Worm (Caenorhabditis elegans) whole organism, L3 larva: Measurements from ENCODE around the gene rpc-25.
A peak's percentile ranks its signal among the peaks of the same experiment; 100 is the strongest.

Source experiments
- R02D3.7 ChIP-seq: fragments of 150-350 bp; optimal IDR thresholded peaks from 2 replicates; lab custom pipeline; 2014; ENCODE audit warnings: missing biosample characterization, missing genetic modification characterization
- ZK546.5 ChIP-seq: sonication (generic microtip); optimal IDR thresholded peaks from 2 replicates; lab custom pipeline; 2017; ENCODE audit warnings: missing biosample characterization, missing genetic modification characterization
- aly-2 ChIP-seq: fragments of 150-350 bp; optimal IDR thresholded peaks from 2 replicates; lab custom pipeline; 2014; ENCODE audit warnings: missing biosample characterization, missing genetic modification characterization
- ama-1 ChIP-seq: fragments of 150-350 bp; optimal IDR thresholded peaks from 2 replicates; lab custom pipeline; 2018
- ceh-16 ChIP-seq: sonication (generic microtip); optimal IDR thresholded peaks from 2 replicates; lab custom pipeline; 2017; ENCODE audit warnings: missing biosample characterization, missing genetic modification characterization
- ceh-28 ChIP-seq: fragments of 150-350 bp; optimal IDR thresholded peaks from 2 replicates; lab custom pipeline; 2014; ENCODE audit warnings: missing biosample characterization, missing genetic modification reagents, missing genetic modification characterization
- ceh-82 ChIP-seq: fragments of 150-350 bp; optimal IDR thresholded peaks from 2 replicates; lab custom pipeline; 2014; ENCODE audit warnings: missing biosample characterization, missing genetic modification characterization
- daf-12 ChIP-seq: fragments of 150-350 bp; optimal IDR thresholded peaks from 2 replicates; lab custom pipeline; 2014; ENCODE audit warnings: missing biosample characterization, missing genetic modification reagents, missing genetic modification characterization
- egl-27 ChIP-seq: sonication (generic microtip); optimal IDR thresholded peaks from 4 replicates; lab custom pipeline; 2017; ENCODE audit warnings: missing biosample characterization, missing genetic modification reagents, missing genetic modification characterization
- egl-5 ChIP-seq: fragments of 150-350 bp; optimal IDR thresholded peaks from 2 replicates; lab custom pipeline; 2017; ENCODE audit warnings: missing biosample characterization, missing genetic modification reagents, missing genetic modification characterization, inconsistent platforms
- elt-1 ChIP-seq: fragments of 150-350 bp; optimal IDR thresholded peaks from 2 replicates; lab custom pipeline; 2014; ENCODE audit warnings: missing biosample characterization, missing genetic modification characterization
- elt-2 ChIP-seq: sonication (generic microtip); optimal IDR thresholded peaks from 2 replicates; lab custom pipeline; 2016; ENCODE audit warnings: missing genetic modification reagents, mild to moderate bottlenecking, missing genetic modification characterization, missing compliant biosample characterization
- elt-3 ChIP-seq, 3 experiments: fragments of 150-350 bp in 1 of 3; sonication (generic microtip) in 2 of 3; optimal IDR thresholded peaks; 2 replicates in 2 of 3; 4 replicates in 1 of 3; lab custom pipeline; 2014 to 2017; ENCODE audit warnings: missing biosample characterization in 3 of 3, missing genetic modification characterization in 3 of 3
- eor-1 ChIP-seq, 2 experiments: fragments of 150-350 bp; optimal IDR thresholded peaks; 2 replicates each; lab custom pipeline; 2014 to 2018; ENCODE audit warnings: missing biosample characterization in 2 of 2, missing genetic modification characterization in 2 of 2
- fkh-10 ChIP-seq: sonication (generic microtip); optimal IDR thresholded peaks from 2 replicates; lab custom pipeline; 2017; ENCODE audit warnings: missing biosample characterization, missing genetic modification reagents, missing genetic modification characterization
- fkh-2 ChIP-seq: fragments of 150-350 bp; optimal IDR thresholded peaks from 2 replicates; lab custom pipeline; 2014; ENCODE audit warnings: missing biosample characterization, missing genetic modification reagents, missing genetic modification characterization
- fos-1 ChIP-seq: fragments of 150-350 bp; optimal IDR thresholded peaks from 2 replicates; lab custom pipeline; 2014; ENCODE audit warnings: missing biosample characterization, missing genetic modification characterization
- hmg-11 ChIP-seq: sonication (generic microtip); optimal IDR thresholded peaks from 2 replicates; lab custom pipeline; 2016; ENCODE audit warnings: missing genetic modification characterization, missing compliant biosample characterization
- lin-15B ChIP-seq: fragments of 150-350 bp; optimal IDR thresholded peaks from 2 replicates; lab custom pipeline; 2014; ENCODE audit warnings: missing biosample characterization, missing genetic modification characterization
- lin-39 ChIP-seq: fragments of 150-350 bp; optimal IDR thresholded peaks from 2 replicates; lab custom pipeline; 2018; ENCODE audit warnings: missing biosample characterization, missing genetic modification reagents, missing genetic modification characterization
- lsy-12 ChIP-seq: sonication (generic microtip); optimal IDR thresholded peaks from 2 replicates; lab custom pipeline; 2016; ENCODE audit warnings: mild to moderate bottlenecking, missing genetic modification characterization, missing compliant biosample characterization
- mdl-1 ChIP-seq: fragments of 150-350 bp; optimal IDR thresholded peaks from 2 replicates; lab custom pipeline; 2014; ENCODE audit warnings: missing biosample characterization, missing genetic modification characterization
- mml-1 ChIP-seq: fragments of 150-350 bp; sonication (generic microtip); optimal IDR thresholded peaks from 3 replicates; lab custom pipeline; 2014; ENCODE audit warnings: missing biosample characterization, missing genetic modification characterization
- nfya-1 ChIP-seq: sonication (generic microtip); optimal IDR thresholded peaks from 2 replicates; lab custom pipeline; 2017; ENCODE audit warnings: missing genetic modification characterization, mild to moderate bottlenecking, missing compliant biosample characterization, antibody characterized with exemption, moderate library complexity; ENCODE audit not compliant: insufficient read depth
- nhr-11 ChIP-seq: fragments of 150-350 bp; optimal IDR thresholded peaks from 2 replicates; lab custom pipeline; 2014; ENCODE audit warnings: missing biosample characterization, missing genetic modification characterization
- nhr-23 ChIP-seq: fragments of 150-350 bp; optimal IDR thresholded peaks from 2 replicates; lab custom pipeline; 2014; ENCODE audit warnings: missing biosample characterization, missing genetic modification reagents, missing genetic modification characterization
- nhr-237 ChIP-seq: fragments of 150-350 bp; optimal IDR thresholded peaks from 2 replicates; lab custom pipeline; 2014; ENCODE audit warnings: missing biosample characterization, missing genetic modification characterization
- nhr-25 ChIP-seq: sonication (generic microtip); optimal IDR thresholded peaks from 2 replicates; lab custom pipeline; 2017; ENCODE audit warnings: missing biosample characterization, missing genetic modification characterization
- nhr-28 ChIP-seq: fragments of 150-350 bp; optimal IDR thresholded peaks from 2 replicates; lab custom pipeline; 2014; ENCODE audit warnings: missing biosample characterization, missing genetic modification characterization
- nhr-43 ChIP-seq: sonication (generic microtip); optimal IDR thresholded peaks from 2 replicates; lab custom pipeline; 2016; ENCODE audit warnings: mild to moderate bottlenecking, missing genetic modification characterization, missing compliant biosample characterization; ENCODE audit not compliant: poor library complexity, severe bottlenecking
- nhr-67 ChIP-seq: fragments of 150-350 bp; optimal IDR thresholded peaks from 2 replicates; lab custom pipeline; 2014; ENCODE audit warnings: missing biosample characterization, missing genetic modification characterization
- nhr-76 ChIP-seq: fragments of 150-350 bp; sonication (generic microtip); optimal IDR thresholded peaks from 5 replicates; lab custom pipeline; 2014; ENCODE audit warnings: missing biosample characterization, missing genetic modification characterization
- pha-4 ChIP-seq: fragments of 150-350 bp; optimal IDR thresholded peaks from 2 replicates; lab custom pipeline; 2014; ENCODE audit warnings: missing biosample characterization, missing genetic modification reagents, missing genetic modification characterization
- pqm-1 ChIP-seq: fragments of 150-350 bp; optimal IDR thresholded peaks from 2 replicates; lab custom pipeline; 2017; ENCODE audit warnings: missing biosample characterization, missing genetic modification characterization, inconsistent platforms
- sea-2 ChIP-seq: fragments of 150-350 bp; sonication (generic microtip); optimal IDR thresholded peaks from 4 replicates; lab custom pipeline; 2014; ENCODE audit warnings: missing biosample characterization, missing genetic modification reagents, missing genetic modification characterization
- skn-1 ChIP-seq: fragments of 150-350 bp; optimal IDR thresholded peaks from 2 replicates; lab custom pipeline; 2014; ENCODE audit warnings: missing biosample characterization, missing genetic modification characterization
- snpc-4 ChIP-seq: fragments of 150-350 bp; optimal IDR thresholded peaks from 2 replicates; lab custom pipeline; 2014; ENCODE audit warnings: missing biosample characterization, missing genetic modification characterization
- tbx-2 ChIP-seq: sonication (generic microtip); optimal IDR thresholded peaks from 2 replicates; lab custom pipeline; 2016; ENCODE audit warnings: mild to moderate bottlenecking, missing genetic modification characterization, missing compliant biosample characterization
- unc-39 ChIP-seq: sonication (generic microtip); optimal IDR thresholded peaks from 4 replicates; lab custom pipeline; 2017; ENCODE audit warnings: missing biosample characterization, missing genetic modification characterization
- unc-62 ChIP-seq: fragments of 150-350 bp; sonication (generic microtip); optimal IDR thresholded peaks from 4 replicates; lab custom pipeline; 2014; ENCODE audit warnings: missing biosample characterization, missing genetic modification reagents, missing genetic modification characterization
- zag-1 ChIP-seq: fragments of 150-350 bp; optimal IDR thresholded peaks from 2 replicates; lab custom pipeline; 2014; ENCODE audit warnings: missing biosample characterization, missing genetic modification characterization
- ztf-11 ChIP-seq: fragments of 150-350 bp; optimal IDR thresholded peaks from 2 replicates; lab custom pipeline; 2014; ENCODE audit warnings: missing biosample characterization, missing genetic modification characterization

Gene rpc-25

ce11 chrV:10174632-10175075, 31.7 kb downstream of the rpc-25 start:
- TF ChIP-seq nhr-23 (tag; lab: Kevin White, UChicago) (no peak), egl-5 (tag; lab: Kevin White, UChicago) (peak; percentile 36), lsy-12 (tag; lab: Kevin White, UChicago) (peak; percentile 57), mml-1 (tag; lab: Kevin White, UChicago) (no peak), egl-27 (tag; lab: Kevin White, UChicago) (no peak), pha-4 (tag; lab: Kevin White, UChicago) (no peak), ceh-82 (tag; lab: Kevin White, UChicago) (no peak), elt-1 (tag; lab: Kevin White, UChicago) (peak; percentile 55), elt-3 (tag; optimal IDR thresholded peaks at IDR 0.05; lab: Kevin White, UChicago) (no peak), nhr-43 (tag; lab: Kevin White, UChicago) (no peak), fkh-10 (GFP tag; lab: Kevin White, UChicago) (peak; percentile 95), snpc-4 (peak; percentile 35), fos-1 (tag; lab: Kevin White, UChicago) (no peak), ceh-16 (no peak), nfya-1 (peak; percentile 98), daf-12 (tag; lab: Kevin White, UChicago) (no peak), mdl-1 (peak; percentile 10), tbx-2 (tag; lab: Kevin White, UChicago) (peak; percentile 72), nhr-28 (tag; lab: Kevin White, UChicago) (no peak), nhr-67 (tag; lab: Kevin White, UChicago) (no peak), unc-62 (GFP tag; lab: Kevin White, UChicago) (peak; percentile 66), pqm-1 (no peak), fkh-2 (tag; lab: Kevin White, UChicago) (no peak), ztf-11 (tag; lab: Kevin White, UChicago) (no peak), lin-15B (tag; lab: Kevin White, UChicago) (peak; percentile 47), zag-1 (tag; lab: Kevin White, UChicago) (peak; percentile 69), elt-2 (tag; lab: Kevin White, UChicago) (no peak), aly-2 (tag; lab: Kevin White, UChicago) (no peak), sea-2 (GFP tag; lab: Kevin White, UChicago) (peak; percentile 60), nhr-25 (tag; lab: Kevin White, UChicago) (no peak), lin-39 (tag; lab: Kevin White, UChicago) (peak; percentile 85), eor-1 (tag; optimal IDR thresholded peaks at IDR 0.05; lab: Kevin White, UChicago) (no peak), hmg-11 (tag; lab: Kevin White, UChicago) (peak; percentile 91), skn-1 (no peak), nhr-11 (tag; lab: Kevin White, UChicago) (peak; percentile 79), ceh-28 (tag; lab: Kevin White, UChicago) (peak; percentile 88), nhr-76 (no peak)

DNA sequence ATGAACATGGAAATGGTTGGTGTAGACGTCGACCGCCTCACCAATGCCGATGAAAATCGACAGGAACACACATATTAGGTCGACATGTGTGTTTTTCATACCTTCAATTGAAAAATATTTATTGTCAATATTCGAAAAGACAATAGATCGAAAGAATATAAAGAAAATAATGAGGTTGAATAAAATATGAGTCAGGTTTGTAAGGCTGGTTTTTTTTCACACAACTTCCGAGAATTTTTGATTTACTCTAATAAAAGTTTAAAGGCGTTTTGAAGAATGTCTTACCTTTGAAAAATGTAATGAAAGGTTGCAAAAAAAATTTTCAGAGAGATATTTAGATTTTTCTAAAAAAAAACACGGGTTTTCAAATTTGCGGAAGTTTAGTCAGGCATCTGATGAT, 32.7 kb downstream of the rpc-25 start, which contains the start of gene egl-3:
TSS of gene egl-3 (minus strand) at position 101 of the 400 bp plus-strand sequence.
- no peak for TF ChIP-seq pha-4 (tag; lab: Kevin White, UChicago)
- no peak for TF ChIP-seq nhr-23 (tag; lab: Kevin White, UChicago)
- TF ChIP-seq daf-12 (tag; lab: Kevin White, UChicago) = no peak
- no peak for TF ChIP-seq nhr-43 (tag; lab: Kevin White, UChicago)
- no peak for TF ChIP-seq R02D3.7 (tag; lab: Kevin White, UChicago)
- no peak for TF ChIP-seq unc-62 (GFP tag; lab: Kevin White, UChicago)
- TF ChIP-seq hmg-11 (tag; lab: Kevin White, UChicago) = no peak
- TF ChIP-seq mdl-1 = no peak
- TF ChIP-seq ceh-28 (tag; lab: Kevin White, UChicago) = no peak
- TF ChIP-seq ama-1 = no peak
- TF ChIP-seq snpc-4 = no peak
- TF ChIP-seq sea-2 (GFP tag; lab: Kevin White, UChicago) = no peak

- no peak for TF ChIP-seq hmg-11 (tag; lab: Kevin White, UChicago)
- TF ChIP-seq ztf-11 (tag; lab: Kevin White, UChicago) = no peak
- TF ChIP-seq egl-27 (tag; lab: Kevin White, UChicago) = no peak
- no peak for TF ChIP-seq sea-2 (GFP tag; lab: Kevin White, UChicago)
- TF ChIP-seq nhr-76 = no peak
- TF ChIP-seq ceh-28 (tag; lab: Kevin White, UChicago) = no peak
- no peak for TF ChIP-seq unc-39 (tag; lab: Kevin White, UChicago)
- no peak for TF ChIP-seq nhr-237
- no peak for TF ChIP-seq ZK546.5 (tag; lab: Kevin White, UChicago)
- TF ChIP-seq nfya-1 = no peak
- no peak for TF ChIP-seq ceh-82 (tag; lab: Kevin White, UChicago)
Measured at ce11 chrV:10168870-10169269, 37.5 kb downstream of the rpc-25 start.
